Fruit fly (Drosophila melanogaster): ENCODE results near the gene CG4935.

The CG4935 gene

DNA sequence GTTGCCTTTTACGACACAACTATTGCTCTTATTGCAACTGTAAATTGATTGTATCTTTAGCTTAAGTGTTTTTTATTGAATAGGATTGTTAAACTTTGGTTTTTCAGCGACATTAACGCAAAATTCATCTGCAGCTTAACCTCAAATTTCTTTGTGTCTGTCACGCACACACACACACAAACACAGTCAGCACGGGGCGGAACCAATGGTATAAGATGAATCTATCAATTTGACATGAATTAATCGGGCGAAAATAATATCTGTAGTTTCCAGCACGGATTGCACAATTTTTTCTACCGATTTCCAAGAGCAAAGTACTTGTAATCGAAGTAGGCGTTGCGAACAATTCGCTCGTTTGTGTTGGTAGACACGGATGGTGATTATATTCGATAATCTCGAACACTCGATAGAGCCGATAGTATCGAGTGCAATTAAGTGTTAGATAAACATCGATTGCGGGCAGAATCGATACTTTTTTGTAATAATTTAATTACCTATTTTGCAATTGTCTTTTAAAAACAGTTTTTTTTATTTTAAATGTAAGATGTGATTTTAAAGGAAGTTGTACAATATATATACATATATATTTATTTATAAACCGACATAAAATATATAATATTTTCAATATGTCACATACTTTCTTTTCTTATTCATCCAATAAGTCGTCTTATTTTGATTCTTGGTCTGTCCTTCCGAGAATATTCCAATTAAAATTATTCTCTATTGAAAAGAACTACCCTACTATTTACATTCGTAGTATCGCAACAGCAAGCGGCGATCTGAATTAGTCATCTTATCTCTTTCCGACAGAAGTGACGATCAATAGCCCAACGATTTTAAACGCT, 4.5 kb upstream of the CG4935 start, which contains the start of the genes PRL-1 and EndoGI (continued):
- TF ChIP-seq oc (tag; optimal IDR thresholded peaks at IDR 0.05) (peak; percentile 67), CG8290 (GFP tag; optimal IDR thresholded peaks at IDR 0.05) (peak; percentile 49), CG8290 (tag; optimal IDR thresholded peaks at IDR 0.05) (peak in 1 of 2 experiments; percentile 68), ap (GFP tag; IDR thresholded peaks at IDR 0.05) (peak; percentile 72), CG3726 (GFP tag; IDR thresholded peaks at IDR 0.05) (no peak; the same call in 2 of the 3 replicates), CG14667 (GFP tag; IDR thresholded peaks at IDR 0.05) (no peak), ro (GFP tag; IDR thresholded peaks at IDR 0.05) (no peak), Myb (GFP tag; optimal IDR thresholded peaks at IDR 0.05) (peak; percentile 41), CG14014 (GFP tag; IDR thresholded peaks at IDR 0.05) (peak; percentile 85), CG4820 (GFP tag; optimal IDR thresholded peaks at IDR 0.05) (peak; percentile 36), CG11504 (tag; optimal IDR thresholded peaks at IDR 0.05) (peak; percentile 82), CHES-1-like (GFP tag; optimal IDR thresholded peaks at IDR 0.05) (no peak), CG6175 (GFP tag; IDR thresholded peaks at IDR 0.05) (no peak), Sry-β (GFP tag; optimal IDR thresholded peaks at IDR 0.05) (no peak), CG4854 (GFP tag; optimal IDR thresholded peaks at IDR 0.05) (no peak), CG11093 (GFP tag; IDR thresholded peaks at IDR 0.05) (no peak), tx (GFP tag; optimal IDR thresholded peaks at IDR 0.05) (no peak), CG12744 (GFP tag; optimal IDR thresholded peaks at IDR 0.05) (peak; percentile 12), Deaf1 (tag; optimal IDR thresholded peaks at IDR 0.05) (peak; percentile 62), Ptx1 (GFP tag; IDR thresholded peaks at IDR 0.05) (peak; percentile 77), Scr (GFP tag; IDR thresholded peaks at IDR 0.05; ENCODE audit: partially characterized antibody) (peak; percentile 99), PHDP (tag; optimal IDR thresholded peaks at IDR 0.05) (peak; percentile 94), CG9932 (GFP tag; IDR thresholded peaks at IDR 0.05) (peak; percentile 80; the same call in 1 of the 2 replicates), klu (GFP tag; IDR thresholded peaks at IDR 0.05) (no peak; the same call in 1 of the 2 replicates), Blimp-1 (GFP tag; optimal IDR thresholded peaks at IDR 0.05) (peak; percentile 76), CG43689 (GFP tag; IDR thresholded peaks at IDR 0.05) (no peak), CG11723 (GFP tag; optimal IDR thresholded peaks at IDR 0.05) (no peak), schlank (tag; optimal IDR thresholded peaks at IDR 0.05) (no peak), Hsf (GFP tag; optimal IDR thresholded peaks at IDR 0.05) (peak; percentile 29), gt (GFP tag; IDR thresholded peaks at IDR 0.05) (no peak), gcm2 (GFP tag; optimal IDR thresholded peaks at IDR 0.05) (no peak), CG7786 (GFP tag; optimal IDR thresholded peaks at IDR 0.05) (no peak), Stat92E (GFP tag; optimal IDR thresholded peaks at IDR 0.05) (peak in 1 of 3 experiments; percentile 34), CG10366 (GFP tag; IDR thresholded peaks at IDR 0.05) (peak; percentile 70; the same call in 1 of the 2 replicates), psq (GFP tag; optimal IDR thresholded peaks at IDR 0.05) (peak; percentile 36), Kr (GFP tag; optimal IDR thresholded peaks at IDR 0.05) (no peak), CG10543 (GFP tag; optimal IDR thresholded peaks at IDR 0.05) (peak; percentile 74), lov (optimal IDR thresholded peaks at IDR 0.05) (no peak), lov (GFP tag; IDR thresholded peaks at IDR 0.05) (no peak), danr (GFP tag; IDR thresholded peaks at IDR 0.05) (no peak), YL-1 (GFP tag; optimal IDR thresholded peaks at IDR 0.05) (peak; percentile 69), CG16813 (GFP tag; IDR thresholded peaks at IDR 0.05; ENCODE audit: partially characterized antibody) (peak; percentile 100), Nf-YB (GFP tag; optimal IDR thresholded peaks at IDR 0.05) (peak; percentile 68), CG6689 (GFP tag; IDR thresholded peaks at IDR 0.05) (peak; percentile 83; the same call in 1 of the 2 replicates), sr (GFP tag; IDR thresholded peaks at IDR 0.05) (no peak), dpn (GFP tag; optimal IDR thresholded peaks at IDR 0.05) (peak; percentile 1 to 73), Dad (GFP tag; optimal IDR thresholded peaks at IDR 0.05) (peak; percentile 32), fu2 (GFP tag; optimal IDR thresholded peaks at IDR 0.05) (no peak), cwo (GFP tag; optimal IDR thresholded peaks at IDR 0.05) (peak; percentile 70), gce (GFP tag; IDR thresholded peaks at IDR 0.05) (peak; percentile 73; the same call in 1 of the 3 replicates)
